Fruit fly (Drosophila melanogaster): ENCODE measurements around the gene Mct1.
A peak's percentile ranks its signal among the peaks of the same experiment; 100 is the strongest.

Mct1 gene

dm6 chrX:2145690-2146470 is 43.1 kb upstream of the Mct1 start:
- TF ChIP-seq pan (optimal IDR thresholded peaks at IDR 0.05) = no peak
- TF ChIP-seq Dif (GFP tag; optimal IDR thresholded peaks at IDR 0.05; ENCODE audit: partially characterized antibody) = no peak
- no peak for TF ChIP-seq brk (GFP tag; optimal IDR thresholded peaks at IDR 0.05)
- peak; percentile 41 for TF ChIP-seq dmrt93B (GFP tag; optimal IDR thresholded peaks at IDR 0.05)
- peak; percentile 66 for TF ChIP-seq fru (GFP tag; optimal IDR thresholded peaks at IDR 0.05)
- TF ChIP-seq CrebA (GFP tag; optimal IDR thresholded peaks at IDR 0.05; ENCODE audit: borderline replicate concordance) = no peak
- no peak for TF ChIP-seq Myc (optimal IDR thresholded peaks at IDR 0.05)
- TF ChIP-seq Hr78 (GFP tag; optimal IDR thresholded peaks at IDR 0.05) = no peak
- peak; percentile 8 for TF ChIP-seq CG9705 (GFP tag; optimal IDR thresholded peaks at IDR 0.05)
- TF ChIP-seq foxo (GFP tag; optimal IDR thresholded peaks at IDR 0.05) = peak in 1 of 2 experiments; percentile 73
- peak; percentile 67 for TF ChIP-seq Hnf4 (GFP tag; optimal IDR thresholded peaks at IDR 0.05)
- no peak for TF ChIP-seq Rel (GFP tag; optimal IDR thresholded peaks at IDR 0.05)
- peak; percentile 4 for TF ChIP-seq Rel (tag; optimal IDR thresholded peaks at IDR 0.05)
- TF ChIP-seq lola (GFP tag; optimal IDR thresholded peaks at IDR 0.05) = no peak
- no peak for TF ChIP-seq dsf (GFP tag; optimal IDR thresholded peaks at IDR 0.05; ENCODE audit: borderline replicate concordance)
- no peak for TF ChIP-seq N (GFP tag; optimal IDR thresholded peaks at IDR 0.05)
- peak; percentile 71 for TF ChIP-seq HLH106 (tag; optimal IDR thresholded peaks at IDR 0.05)
- TF ChIP-seq Sp1 (GFP tag; optimal IDR thresholded peaks at IDR 0.05) = peak; percentile 65
- TF ChIP-seq dl (GFP tag; optimal IDR thresholded peaks at IDR 0.05; ENCODE audit: insufficient read depth in 1 of 2, partially characterized antibody in 2 of 2) = no peak
- TF ChIP-seq br (GFP tag; optimal IDR thresholded peaks at IDR 0.05) = peak; percentile 74
- peak; percentile 60 for TF ChIP-seq ey (GFP tag; optimal IDR thresholded peaks at IDR 0.05)
- peak; percentile 18 for TF ChIP-seq CG32264 (GFP tag; optimal IDR thresholded peaks at IDR 0.05)
- peak; percentile 14 for TF ChIP-seq GATAd (GFP tag; optimal IDR thresholded peaks at IDR 0.05)
- peak; percentile 12 for TF ChIP-seq Jra (GFP tag; optimal IDR thresholded peaks at IDR 0.05)
- no peak for TF ChIP-seq sage (GFP tag; optimal IDR thresholded peaks at IDR 0.05)
- TF ChIP-seq Vsx2 (GFP tag; optimal IDR thresholded peaks at IDR 0.05; ENCODE audit: partially characterized antibody) = no peak
- no peak for TF ChIP-seq jim (GFP tag; optimal IDR thresholded peaks at IDR 0.05)
- peak; percentile 71 for TF ChIP-seq h (GFP tag; optimal IDR thresholded peaks at IDR 0.05)
- peak; percentile 80 for TF ChIP-seq woc (GFP tag; optimal IDR thresholded peaks at IDR 0.05)
- no peak for TF ChIP-seq Hr83 (GFP tag; optimal IDR thresholded peaks at IDR 0.05; ENCODE audit: poor library complexity, severe bottlenecking)
- TF ChIP-seq Dfd (GFP tag; optimal IDR thresholded peaks at IDR 0.05) = no peak
- peak; percentile 54 for TF ChIP-seq psq (GFP tag; optimal IDR thresholded peaks at IDR 0.05)
- TF ChIP-seq tai (GFP tag; optimal IDR thresholded peaks at IDR 0.05) = no peak
- no peak for TF ChIP-seq Mio (GFP tag; optimal IDR thresholded peaks at IDR 0.05)
- peak; percentile 4 for TF ChIP-seq sv (GFP tag; optimal IDR thresholded peaks at IDR 0.05)
- peak; percentile 64 for TF ChIP-seq rgr (GFP tag; optimal IDR thresholded peaks at IDR 0.05)
- TF ChIP-seq Abd-B (GFP tag; optimal IDR thresholded peaks at IDR 0.05) = no peak
- TF ChIP-seq usp (GFP tag; optimal IDR thresholded peaks at IDR 0.05) = no peak
- peak; percentile 51 for TF ChIP-seq OdsH (GFP tag; optimal IDR thresholded peaks at IDR 0.05)

- TF ChIP-seq sv (GFP tag; optimal IDR thresholded peaks at IDR 0.05) (no peak), dl (GFP tag; optimal IDR thresholded peaks at IDR 0.05; ENCODE audit: insufficient read depth in 1 of 2, partially characterized antibody in 2 of 2) (no peak), CrebA (GFP tag; optimal IDR thresholded peaks at IDR 0.05; ENCODE audit: borderline replicate concordance) (no peak), Hnf4 (GFP tag; optimal IDR thresholded peaks at IDR 0.05) (no peak), GATAd (GFP tag; optimal IDR thresholded peaks at IDR 0.05) (no peak), psq (GFP tag; optimal IDR thresholded peaks at IDR 0.05) (no peak), pan (optimal IDR thresholded peaks at IDR 0.05) (no peak), CG9705 (GFP tag; optimal IDR thresholded peaks at IDR 0.05) (no peak)
These were observed 42.4 kb upstream of the Mct1 start for dm6 chrX:2146574-2146973.

Measured in whole organism, wandering third instar larva.